Fruit fly (Drosophila melanogaster) Kc167 (cell line): ENCODE measurements around the gene CG34163.

ENCODE experiments used
- Sin3A ChIP-seq: fragments of >200 bp; optimal IDR thresholded peaks from 2 replicates; lab custom pipeline; 2018; ENCODE audit warnings: missing external identifiers
- insv ChIP-seq: fragments of >200 bp; optimal IDR thresholded peaks from 3 replicates; lab custom pipeline; 2018; ENCODE audit warnings: missing external identifiers
- psq ChIP-seq: fragments of >200 bp; optimal IDR thresholded peaks from 2 replicates; lab custom pipeline; 2017; ENCODE audit warnings: missing external identifiers

DNA sequence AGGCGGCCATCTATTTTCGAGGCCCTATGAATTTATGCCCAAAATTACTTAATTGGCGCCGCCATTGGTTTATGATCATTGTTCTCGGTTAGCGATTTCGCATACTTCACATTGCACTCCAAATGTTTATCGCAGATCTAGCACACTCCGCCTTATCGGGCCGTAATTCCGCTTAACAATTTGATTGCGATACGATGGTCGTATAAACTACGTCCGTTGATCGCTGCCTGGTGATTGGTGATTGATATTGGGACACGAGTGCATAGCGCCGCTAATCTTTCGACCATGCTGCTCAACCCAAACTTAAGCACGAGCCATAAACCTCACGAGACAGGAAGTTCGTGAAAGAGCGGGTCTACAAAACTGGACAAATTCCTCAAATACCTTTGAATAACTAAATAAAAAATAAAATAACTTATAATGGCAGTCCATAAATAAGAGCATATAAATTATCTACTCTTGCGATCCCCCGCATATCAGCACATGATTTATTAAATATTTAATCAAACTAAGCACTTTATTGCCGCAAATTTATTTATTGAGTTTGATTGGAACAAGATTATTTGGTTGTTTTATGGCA lies 42.6 kb downstream of the CG34163 start:
- TF ChIP-seq psq (lab: Kevin White, UChicago) (no peak), insv (lab: Kevin White, UChicago) (no peak), Sin3A (no peak)
